Worm (Caenorhabditis elegans): ENCODE results near the gene lron-1.

ce11 chrX:14535913-14536312 lies 36.6 kb upstream of the lron-1 start:
- no peak for TF ChIP-seq flt-1 (GFP tag; IDR thresholded peaks at IDR 0.05)
- TF ChIP-seq ref-1 (GFP tag; conservative IDR thresholded peaks at IDR 0.05) = no peak
- no peak for TF ChIP-seq T22C8.4 (GFP tag; IDR thresholded peaks at IDR 0.05)
- no peak for TF ChIP-seq ztf-29 (GFP tag; IDR thresholded peaks at IDR 0.05)
- TF ChIP-seq tab-1 (GFP tag; IDR thresholded peaks at IDR 0.05) = no peak
- TF ChIP-seq cog-1 (tag; optimal IDR thresholded peaks at IDR 0.05) = no peak
- TF ChIP-seq klf-2 (GFP tag; conservative IDR thresholded peaks at IDR 0.05) = no peak
- TF ChIP-seq ztf-23 (GFP tag; IDR thresholded peaks at IDR 0.05) = no peak
- TF ChIP-seq med-1 (GFP tag; optimal IDR thresholded peaks at IDR 0.05; ENCODE audit: insufficient read depth) = no peak

Measured in whole organism, midembryonic.